Fruit fly (Drosophila melanogaster) whole organism, adult: ENCODE results near the gene DhpD.

Experiments used
- CG12768 ChIP-seq: fragments of 200-800 bp; sonication (Bioruptor generic); optimal IDR thresholded peaks from 2 replicates; lab custom pipeline; 2017; ENCODE audit warnings: missing biosample characterization, missing genetic modification characterization, mild to moderate bottlenecking, moderate library complexity, missing genetic modification reagents
- CG14711 ChIP-seq: fragments of 200-800 bp; sonication (Bioruptor generic); optimal IDR thresholded peaks from 2 replicates; lab custom pipeline; 2018; ENCODE audit warnings: missing biosample characterization, mild to moderate bottlenecking, missing genetic modification characterization, moderate library complexity
- CG33017 ChIP-seq: fragments of 200-800 bp; sonication (Bioruptor generic); optimal IDR thresholded peaks from 2 replicates; lab custom pipeline; 2018; ENCODE audit warnings: missing biosample characterization, mild to moderate bottlenecking, missing genetic modification characterization, moderate library complexity
- CG5204 ChIP-seq: fragments of 200-800 bp; sonication (Bioruptor generic); optimal IDR thresholded peaks from 2 replicates; lab custom pipeline; 2016; ENCODE audit warnings: missing biosample characterization, missing genetic modification characterization
- CG7045 ChIP-seq: fragments of 200-800 bp; sonication (Bioruptor generic); optimal IDR thresholded peaks from 2 replicates; lab custom pipeline; 2017; ENCODE audit warnings: missing biosample characterization, mild to moderate bottlenecking, missing genetic modification characterization
- Clk ChIP-seq: fragments of 200-800 bp; sonication (Bioruptor generic); optimal IDR thresholded peaks from 2 replicates; lab custom pipeline; 2017; ENCODE audit warnings: missing biosample characterization, missing genetic modification characterization
- Mnt ChIP-seq: fragments of 200-800 bp; sonication (Bioruptor generic); optimal IDR thresholded peaks from 2 replicates; lab custom pipeline; 2016; ENCODE audit warnings: missing biosample characterization, mild to moderate bottlenecking, missing genetic modification characterization
- kay ChIP-seq: fragments of 200-800 bp; sonication (Bioruptor generic); peaks from one replicate; lab custom pipeline; 2016; ENCODE audit warnings: missing biosample characterization, missing genetic modification characterization, borderline replicate concordance
- tj ChIP-seq: fragments of 200-800 bp; sonication (Bioruptor generic); optimal IDR thresholded peaks from 3 replicates; lab custom pipeline; 2017; ENCODE audit warnings: missing biosample characterization, mild to moderate bottlenecking, missing genetic modification characterization, moderate library complexity
- toe ChIP-seq: fragments of 200-800 bp; sonication (Bioruptor generic); optimal IDR thresholded peaks from 2 replicates; lab custom pipeline; 2016; ENCODE audit warnings: missing biosample characterization, missing genetic modification characterization

- TF ChIP-seq tj (GFP tag; lab: Kevin White, UChicago) (no peak), CG14711 (tag; lab: Kevin White, UChicago) (no peak), CG7045 (GFP tag; lab: Kevin White, UChicago) (no peak), Mnt (GFP tag; lab: Kevin White, UChicago) (no peak), kay (no peak), CG5204 (GFP tag; lab: Kevin White, UChicago) (no peak), CG12768 (GFP tag; lab: Kevin White, UChicago) (no peak), Clk (GFP tag; lab: Kevin White, UChicago) (no peak), CG33017 (tag; lab: Kevin White, UChicago) (no peak), toe (no peak)
These were observed 612 bp downstream of the DhpD start for dm6 chr3R:4228426-4228825.
